Worm (Caenorhabditis elegans) whole organism, young adult: ENCODE data around the gene iglr-1.
A peak's percentile ranks its signal among the peaks of the same experiment; 100 is the strongest.

Source experiments
- B0261.1 ChIP-seq: sonication (generic microtip); optimal IDR thresholded peaks from 2 replicates; lab custom pipeline; 2016; ENCODE audit warnings: mild to moderate bottlenecking, missing genetic modification characterization, moderate library complexity, missing compliant biosample characterization
- C06A6.2 ChIP-seq: fragments of 200-800 bp; sonication (Bioruptor generic); conservative IDR thresholded peaks from 2 replicates; pipeline ENCODE4 v1.3.6; 2022; ENCODE audit warnings: missing genetic modification characterization, missing compliant biosample characterization
- F33H1.4 ChIP-seq: fragments of 200-800 bp; sonication (Bioruptor generic); IDR thresholded peaks from 2 replicates; pipeline ENCODE4 v1.3.6; 2022; ENCODE audit warnings: missing genetic modification reagents, missing genetic modification characterization, missing compliant biosample characterization
- Y53F4B.3 ChIP-seq: fragments of 200-800 bp; sonication (Bioruptor generic); IDR thresholded peaks from 2 replicates; pipeline ENCODE4 v1.3.6; 2022; ENCODE audit warnings: missing genetic modification reagents, missing genetic modification characterization, missing compliant biosample characterization
- ZK185.1 ChIP-seq: sonication (generic microtip); optimal IDR thresholded peaks from 2 replicates; lab custom pipeline; 2016; ENCODE audit warnings: mild to moderate bottlenecking, missing genetic modification characterization, missing compliant biosample characterization; ENCODE audit not compliant: poor library complexity, severe bottlenecking
- ama-1 ChIP-seq, 3 experiments: fragments of 150-350 bp in 1 of 3; sonication (generic microtip) in 2 of 3; optimal IDR thresholded peaks; 2 replicates each; lab custom pipeline; 2014 to 2018; ENCODE audit warnings: missing biosample characterization in 2 of 3, missing genetic modification characterization in 2 of 3, missing genetic modification reagents in 2 of 3
- aptf-2 ChIP-seq: fragments of 200-800 bp; sonication (Bioruptor generic); conservative IDR thresholded peaks from 2 replicates; pipeline ENCODE4 v1.3.6; 2022; ENCODE audit warnings: missing genetic modification reagents, missing genetic modification characterization, missing compliant biosample characterization
- atf-7 ChIP-seq: sonication (generic microtip); optimal IDR thresholded peaks from 2 replicates; lab custom pipeline; 2017; ENCODE audit warnings: mild to moderate bottlenecking, missing genetic modification characterization, missing compliant biosample characterization
- cebp-1 ChIP-seq, 2 experiments: fragments of 200-800 bp in 1 of 2; sonication (Bioruptor generic) in 1 of 2; sonication (generic microtip) in 1 of 2; IDR thresholded peaks in 1 of 2; optimal IDR thresholded peaks in 1 of 2; 2 replicates each; pipeline versions ENCODE4 v1.3.6 to Lab custom; 2017 to 2022; ENCODE audit warnings: missing compliant biosample characterization in 2 of 2, missing genetic modification characterization in 2 of 2, mild to moderate bottlenecking in 1 of 2, missing genetic modification reagents in 1 of 2, moderate library complexity in 1 of 2
- cebp-2 ChIP-seq: fragments of 200-800 bp; sonication (Bioruptor generic); IDR thresholded peaks from 2 replicates; pipeline ENCODE4 v1.3.6; 2022; ENCODE audit warnings: missing genetic modification characterization, missing compliant biosample characterization
- ceh-40 ChIP-seq: fragments of 200-800 bp; sonication (Bioruptor generic); IDR thresholded peaks from 2 replicates; pipeline ENCODE4 v1.3.6; 2022; ENCODE audit warnings: missing genetic modification characterization, missing compliant biosample characterization
- chd-7 ChIP-seq: sonication (generic microtip); optimal IDR thresholded peaks from 2 replicates; lab custom pipeline; 2016; ENCODE audit warnings: mild to moderate bottlenecking, missing genetic modification characterization, moderate library complexity, missing compliant biosample characterization
- die-1 ChIP-seq: sonication (generic microtip); optimal IDR thresholded peaks from 2 replicates; lab custom pipeline; 2016; ENCODE audit warnings: missing genotype, mild to moderate bottlenecking, missing genetic modification characterization, missing compliant biosample characterization
- dox-1 ChIP-seq: fragments of 200-800 bp; sonication (Bioruptor generic); IDR thresholded peaks from 2 replicates; pipeline ENCODE4 v1.3.6; 2022; ENCODE audit warnings: missing genetic modification reagents, missing genetic modification characterization, missing compliant biosample characterization
- fkh-3 ChIP-seq: sonication (generic microtip); optimal IDR thresholded peaks from 2 replicates; lab custom pipeline; 2016; ENCODE audit warnings: mild to moderate bottlenecking, missing genetic modification characterization, missing compliant biosample characterization
- let-526 ChIP-seq: fragments of 200-800 bp; sonication (Bioruptor generic); IDR thresholded peaks from 2 replicates; pipeline ENCODE4 v1.3.6; 2022; ENCODE audit warnings: missing genetic modification reagents, missing genetic modification characterization, missing compliant biosample characterization
- let-607 ChIP-seq, 2 experiments: fragments of 200-800 bp in 1 of 2; sonication (Bioruptor generic) in 1 of 2; sonication (generic microtip) in 1 of 2; optimal IDR thresholded peaks; 2 replicates each; lab custom pipeline; 2016 to 2018; ENCODE audit warnings: mild to moderate bottlenecking in 2 of 2, missing compliant biosample characterization in 2 of 2, missing genetic modification characterization in 2 of 2, moderate library complexity in 2 of 2, missing genotype in 1 of 2
- lin-40 ChIP-seq: sonication (generic microtip); optimal IDR thresholded peaks from 2 replicates; lab custom pipeline; 2016; ENCODE audit warnings: missing genetic modification characterization, mild to moderate bottlenecking, missing compliant biosample characterization, missing genotype, missing genetic modification reagents
- lsl-1 ChIP-seq: fragments of 200-800 bp; sonication (Bioruptor generic); optimal IDR thresholded peaks from 2 replicates; lab custom pipeline; 2018; ENCODE audit warnings: mild to moderate bottlenecking, missing genetic modification characterization, moderate library complexity, missing compliant biosample characterization
- lsy-27 ChIP-seq: sonication (generic microtip); optimal IDR thresholded peaks from 2 replicates; lab custom pipeline; 2017; ENCODE audit warnings: missing genetic modification characterization, mild to moderate bottlenecking, missing compliant biosample characterization, antibody characterized with exemption, missing genotype, borderline replicate concordance; ENCODE audit not compliant: insufficient read depth
- madf-6 ChIP-seq: fragments of 200-800 bp; sonication (Bioruptor generic); IDR thresholded peaks from 2 replicates; pipeline ENCODE4 v1.3.6; 2022; ENCODE audit warnings: missing genetic modification reagents, missing genetic modification characterization, missing compliant biosample characterization
- mcd-1 ChIP-seq: fragments of 200-800 bp; sonication (Bioruptor generic); IDR thresholded peaks from 2 replicates; pipeline ENCODE4 v1.3.6; 2022; ENCODE audit warnings: missing genetic modification reagents, missing genetic modification characterization, missing compliant biosample characterization
- mel-28 ChIP-seq: sonication (generic microtip); optimal IDR thresholded peaks from 2 replicates; lab custom pipeline; 2016; ENCODE audit warnings: borderline replicate concordance, mild to moderate bottlenecking, missing genetic modification characterization, missing compliant biosample characterization
- mxl-1 ChIP-seq: sonication (generic microtip); optimal IDR thresholded peaks from 2 replicates; lab custom pipeline; 2016; ENCODE audit warnings: missing genetic modification characterization, missing compliant biosample characterization
- nfya-2 ChIP-seq: fragments of 200-800 bp; sonication (Bioruptor generic); IDR thresholded peaks from 2 replicates; pipeline ENCODE4 v1.3.6; 2022; ENCODE audit warnings: missing genetic modification reagents, missing genetic modification characterization, missing compliant biosample characterization
- nfyb-1 ChIP-seq: fragments of 200-800 bp; sonication (Bioruptor generic); IDR thresholded peaks from 2 replicates; pipeline ENCODE4 v1.3.6; 2022; ENCODE audit warnings: missing genetic modification reagents, missing genetic modification characterization, missing compliant biosample characterization
- nhr-80 ChIP-seq: sonication (generic microtip); optimal IDR thresholded peaks from 2 replicates; lab custom pipeline; 2016; ENCODE audit warnings: missing genetic modification characterization, missing compliant biosample characterization
- pbrm-1 ChIP-seq: fragments of 200-800 bp; sonication (Bioruptor generic); IDR thresholded peaks from 2 replicates; pipeline ENCODE4 v1.3.6; 2022; ENCODE audit warnings: missing genetic modification reagents, missing genetic modification characterization, missing compliant biosample characterization
- rcor-1 ChIP-seq: fragments of 200-800 bp; sonication (Bioruptor generic); IDR thresholded peaks from 2 replicates; pipeline ENCODE4 v1.3.6; 2022; ENCODE audit warnings: missing genetic modification reagents, missing genetic modification characterization, missing compliant biosample characterization
- tlf-1 ChIP-seq: fragments of 200-800 bp; sonication (Bioruptor generic); optimal IDR thresholded peaks from 2 replicates; lab custom pipeline; 2018; ENCODE audit warnings: mild to moderate bottlenecking, missing genetic modification characterization, missing compliant biosample characterization
- ztf-18 ChIP-seq: sonication (generic microtip); optimal IDR thresholded peaks from 2 replicates; lab custom pipeline; 2016; ENCODE audit warnings: missing genotype, mild to moderate bottlenecking, missing genetic modification characterization, missing compliant biosample characterization
- ztf-25 ChIP-seq: fragments of 200-800 bp; sonication (Bioruptor generic); IDR thresholded peaks from 2 replicates; pipeline ENCODE4 v1.3.6; 2022; ENCODE audit warnings: missing genetic modification reagents, missing genetic modification characterization, missing compliant biosample characterization

Gene iglr-1

ce11 chrX:14983274-14983673, 7.9 kb downstream of the iglr-1 start, which contains the start of gene rbg-1 (continued):
- TF ChIP-seq ama-1 (optimal IDR thresholded peaks at IDR 0.05; lab: Kevin White, UChicago) (no peak), ama-1 (GFP tag; optimal IDR thresholded peaks at IDR 0.05; lab: Kevin White, UChicago) (no peak), ztf-18 (tag; lab: Kevin White, UChicago) (no peak), madf-6 (GFP tag; lab: Robert Waterston, UW) (no peak), lsy-27 (tag; lab: Kevin White, UChicago) (no peak), mxl-1 (no peak), die-1 (tag; lab: Kevin White, UChicago) (no peak), ztf-25 (GFP tag; lab: Robert Waterston, UW) (no peak), B0261.1 (tag; lab: Kevin White, UChicago) (no peak), chd-7 (tag; lab: Kevin White, UChicago) (no peak), Y53F4B.3 (GFP tag; lab: Robert Waterston, UW) (no peak), mel-28 (tag; lab: Kevin White, UChicago) (no peak), nfya-2 (no peak), fkh-3 (tag; lab: Kevin White, UChicago) (no peak), ZK185.1 (tag; lab: Kevin White, UChicago) (peak; percentile 3), dox-1 (GFP tag; lab: Robert Waterston, UW) (peak; percentile 68), F33H1.4 (GFP tag; lab: Robert Waterston, UW) (no peak), tlf-1 (no peak), lin-40 (tag; lab: Kevin White, UChicago) (peak; percentile 59), nhr-80 (tag; lab: Kevin White, UChicago) (peak; percentile 65), lsl-1 (GFP tag; lab: Kevin White, UChicago) (no peak), let-607 (tag; optimal IDR thresholded peaks at IDR 0.05; lab: Kevin White, UChicago) (peak; percentile 50 to 71), ceh-40 (no peak), rcor-1 (no peak), aptf-2 (GFP tag; lab: Robert Waterston, UW) (no peak), cebp-2 (GFP tag; lab: Robert Waterston, UW) (no peak), pbrm-1 (peak; percentile 49; the same call in 1 of the 2 replicates), C06A6.2 (GFP tag; lab: Robert Waterston, UW) (no peak), atf-7 (tag; lab: Kevin White, UChicago) (no peak)

ce11 chrX:14982525-14982924, 8.7 kb downstream of the iglr-1 start, which contains the start of gene plp-2:
Gene plp-2, minus strand, starts transcription at chrX:14982804.
- TF ChIP-seq mcd-1 (GFP tag; lab: Robert Waterston, UW): 0 out of 2 replicates have a peak, but pooled peaks have one; percentile 21
- TF ChIP-seq die-1 (tag; lab: Kevin White, UChicago): no peak
- no peak for TF ChIP-seq nfyb-1 (GFP tag; lab: Robert Waterston, UW)
- TF ChIP-seq dox-1 (GFP tag; lab: Robert Waterston, UW): 0 out of 2 replicates have a peak, but pooled peaks have one; percentile 17
- TF ChIP-seq let-526: no peak

- TF ChIP-seq cebp-1 (GFP tag; IDR thresholded peaks at IDR 0.05; lab: Robert Waterston, UW) (peak; percentile 95), cebp-1 (tag; optimal IDR thresholded peaks at IDR 0.05; lab: Kevin White, UChicago) (peak; percentile 90), let-607 (tag; optimal IDR thresholded peaks at IDR 0.05; lab: Kevin White, UChicago) (peak; percentile 97 to 98), dox-1 (GFP tag; lab: Robert Waterston, UW) (peak; percentile 54), nhr-80 (tag; lab: Kevin White, UChicago) (peak; percentile 40), mcd-1 (GFP tag; lab: Robert Waterston, UW) (peak; percentile 37; the same call in 1 of the 2 replicates)
Measured at ce11 chrX:14981620-14982019, 9.6 kb downstream of the iglr-1 start.
